Worm (Caenorhabditis elegans) whole organism, young adult: ENCODE results near the gene enol-1.
A peak's percentile ranks its signal among the peaks of the same experiment; 100 is the strongest.

Experiments used
- B0336.3 ChIP-seq: fragments of 200-800 bp; sonication (Bioruptor generic); IDR thresholded peaks from 2 replicates; pipeline ENCODE4 v1.3.6; 2022; ENCODE audit warnings: missing genetic modification characterization, missing compliant biosample characterization
- F23B12.7 ChIP-seq: sonication (generic microtip); optimal IDR thresholded peaks from 2 replicates; lab custom pipeline; 2017; ENCODE audit warnings: missing genetic modification characterization, mild to moderate bottlenecking, missing compliant biosample characterization, antibody characterized with exemption, moderate library complexity; ENCODE audit not compliant: insufficient read depth
- F37B4.10 ChIP-seq: fragments of 200-800 bp; sonication (Bioruptor generic); IDR thresholded peaks from 2 replicates; pipeline ENCODE4 v1.3.6; 2022; ENCODE audit warnings: missing genetic modification characterization, missing compliant biosample characterization
- F57A8.1 ChIP-seq: fragments of 200-800 bp; sonication (Bioruptor generic); optimal IDR thresholded peaks from 2 replicates; lab custom pipeline; 2018; ENCODE audit warnings: mild to moderate bottlenecking, missing genetic modification characterization, moderate library complexity, missing compliant biosample characterization
- F57C9.4 ChIP-seq: sonication (generic microtip); optimal IDR thresholded peaks from 2 replicates; lab custom pipeline; 2017; ENCODE audit warnings: mild to moderate bottlenecking, missing genetic modification characterization, missing compliant biosample characterization
- T07F8.4 ChIP-seq: sonication (generic microtip); optimal IDR thresholded peaks from 2 replicates; lab custom pipeline; 2016; ENCODE audit warnings: mild to moderate bottlenecking, missing genetic modification characterization, moderate library complexity, missing compliant biosample characterization
- aptf-3 ChIP-seq: fragments of 200-800 bp; sonication (Bioruptor generic); IDR thresholded peaks from 2 replicates; pipeline ENCODE4 v1.3.6; 2022; ENCODE audit warnings: missing genetic modification characterization, missing compliant biosample characterization
- attf-5 ChIP-seq: fragments of 200-800 bp; sonication (Bioruptor generic); optimal IDR thresholded peaks from 2 replicates; lab custom pipeline; 2018; ENCODE audit warnings: mild to moderate bottlenecking, missing genetic modification characterization, missing compliant biosample characterization
- attf-6 ChIP-seq: fragments of 200-800 bp; sonication (Bioruptor generic); IDR thresholded peaks from 2 replicates; pipeline ENCODE4 v1.3.6; 2022; ENCODE audit warnings: missing genetic modification reagents, missing genetic modification characterization, missing compliant biosample characterization
- bed-2 ChIP-seq: fragments of 200-800 bp; sonication (Bioruptor generic); IDR thresholded peaks from 2 replicates; pipeline ENCODE4 v1.3.6; 2022; ENCODE audit warnings: missing genetic modification reagents, missing genetic modification characterization, missing compliant biosample characterization
- cebp-1 ChIP-seq, 2 experiments: fragments of 200-800 bp in 1 of 2; sonication (Bioruptor generic) in 1 of 2; sonication (generic microtip) in 1 of 2; IDR thresholded peaks in 1 of 2; optimal IDR thresholded peaks in 1 of 2; 2 replicates each; pipeline versions ENCODE4 v1.3.6 to Lab custom; 2017 to 2022; ENCODE audit warnings: missing compliant biosample characterization in 2 of 2, missing genetic modification characterization in 2 of 2, mild to moderate bottlenecking in 1 of 2, missing genetic modification reagents in 1 of 2, moderate library complexity in 1 of 2
- cebp-2 ChIP-seq: fragments of 200-800 bp; sonication (Bioruptor generic); IDR thresholded peaks from 2 replicates; pipeline ENCODE4 v1.3.6; 2022; ENCODE audit warnings: missing genetic modification characterization, missing compliant biosample characterization
- ceh-100 ChIP-seq: fragments of 200-800 bp; sonication (Bioruptor generic); IDR thresholded peaks from 2 replicates; pipeline ENCODE4 v1.3.6; 2022; ENCODE audit warnings: missing genetic modification reagents, missing genetic modification characterization, missing compliant biosample characterization
- ceh-40 ChIP-seq: fragments of 200-800 bp; sonication (Bioruptor generic); IDR thresholded peaks from 2 replicates; pipeline ENCODE4 v1.3.6; 2022; ENCODE audit warnings: missing genetic modification characterization, missing compliant biosample characterization
- ceh-79 ChIP-seq: sonication (generic microtip); optimal IDR thresholded peaks from 2 replicates; lab custom pipeline; 2017; ENCODE audit warnings: mild to moderate bottlenecking, missing genetic modification characterization, missing compliant biosample characterization
- dox-1 ChIP-seq: fragments of 200-800 bp; sonication (Bioruptor generic); IDR thresholded peaks from 2 replicates; pipeline ENCODE4 v1.3.6; 2022; ENCODE audit warnings: missing genetic modification reagents, missing genetic modification characterization, missing compliant biosample characterization
- egl-44 ChIP-seq: fragments of 200-800 bp; sonication (Bioruptor generic); IDR thresholded peaks from 2 replicates; pipeline ENCODE4 v1.3.6; 2022; ENCODE audit warnings: missing genetic modification reagents, missing genetic modification characterization, missing compliant biosample characterization
- egrh-3 ChIP-seq: fragments of 200-800 bp; sonication (Bioruptor generic); IDR thresholded peaks from 2 replicates; pipeline ENCODE4 v1.3.6; 2022; ENCODE audit warnings: missing genetic modification reagents, missing genetic modification characterization, missing compliant biosample characterization
- gei-17 ChIP-seq: fragments of 200-800 bp; sonication (Bioruptor generic); optimal IDR thresholded peaks from 2 replicates; lab custom pipeline; 2018; ENCODE audit warnings: mild to moderate bottlenecking, missing genetic modification characterization, missing compliant biosample characterization
- hmg-20 ChIP-seq: fragments of 200-800 bp; sonication (Bioruptor generic); IDR thresholded peaks from 2 replicates; pipeline ENCODE4 v1.3.6; 2022; ENCODE audit warnings: missing genetic modification reagents, missing genetic modification characterization, missing compliant biosample characterization
- hsf-1 ChIP-seq: fragments of 200-800 bp; sonication (Bioruptor generic); IDR thresholded peaks from 2 replicates; pipeline ENCODE4 v1.3.6; 2022; ENCODE audit warnings: missing genetic modification reagents, missing genetic modification characterization, missing compliant biosample characterization
- let-607 ChIP-seq, 2 experiments: fragments of 200-800 bp in 1 of 2; sonication (Bioruptor generic) in 1 of 2; sonication (generic microtip) in 1 of 2; optimal IDR thresholded peaks; 2 replicates each; lab custom pipeline; 2016 to 2018; ENCODE audit warnings: mild to moderate bottlenecking in 2 of 2, missing compliant biosample characterization in 2 of 2, missing genetic modification characterization in 2 of 2, moderate library complexity in 2 of 2, missing genotype in 1 of 2
- lin-26 ChIP-seq: fragments of 200-800 bp; sonication (Bioruptor generic); IDR thresholded peaks from 2 replicates; pipeline ENCODE4 v1.3.6; 2022; ENCODE audit warnings: missing genetic modification reagents, missing genetic modification characterization, missing compliant biosample characterization
- lin-40 ChIP-seq: sonication (generic microtip); optimal IDR thresholded peaks from 2 replicates; lab custom pipeline; 2016; ENCODE audit warnings: missing genetic modification characterization, mild to moderate bottlenecking, missing compliant biosample characterization, missing genotype, missing genetic modification reagents
- lsl-1 ChIP-seq: fragments of 200-800 bp; sonication (Bioruptor generic); optimal IDR thresholded peaks from 2 replicates; lab custom pipeline; 2018; ENCODE audit warnings: mild to moderate bottlenecking, missing genetic modification characterization, moderate library complexity, missing compliant biosample characterization
- madf-3 ChIP-seq: fragments of 200-800 bp; sonication (Bioruptor generic); IDR thresholded peaks from 2 replicates; pipeline ENCODE4 v1.3.6; 2022; ENCODE audit warnings: missing genetic modification reagents, missing genetic modification characterization, missing compliant biosample characterization
- madf-6 ChIP-seq: fragments of 200-800 bp; sonication (Bioruptor generic); IDR thresholded peaks from 2 replicates; pipeline ENCODE4 v1.3.6; 2022; ENCODE audit warnings: missing genetic modification reagents, missing genetic modification characterization, missing compliant biosample characterization
- madf-8 ChIP-seq: fragments of 200-800 bp; sonication (Bioruptor generic); conservative IDR thresholded peaks from 2 replicates; pipeline ENCODE4 v1.3.6; 2022; ENCODE audit warnings: missing genetic modification reagents, missing genetic modification characterization, missing compliant biosample characterization
- mel-28 ChIP-seq: sonication (generic microtip); optimal IDR thresholded peaks from 2 replicates; lab custom pipeline; 2016; ENCODE audit warnings: borderline replicate concordance, mild to moderate bottlenecking, missing genetic modification characterization, missing compliant biosample characterization
- mes-4 ChIP-seq: sonication (generic microtip); optimal IDR thresholded peaks from 2 replicates; lab custom pipeline; 2016; ENCODE audit warnings: missing genotype, missing genetic modification characterization, missing compliant biosample characterization
- nhr-179 ChIP-seq: sonication (generic microtip); optimal IDR thresholded peaks from 2 replicates; lab custom pipeline; 2016; ENCODE audit warnings: mild to moderate bottlenecking, missing genetic modification characterization, missing compliant biosample characterization
- nhr-80 ChIP-seq: sonication (generic microtip); optimal IDR thresholded peaks from 2 replicates; lab custom pipeline; 2016; ENCODE audit warnings: missing genetic modification characterization, missing compliant biosample characterization
- snpc-3.4 ChIP-seq: sonication (generic microtip); optimal IDR thresholded peaks from 2 replicates; lab custom pipeline; 2017; ENCODE audit warnings: missing genetic modification characterization, mild to moderate bottlenecking, missing compliant biosample characterization, antibody characterized with exemption, moderate library complexity, missing genotype, missing genetic modification reagents
- snpc-4 ChIP-seq, 5 experiments: fragments of 150-350 bp in 1 of 5; sonication (generic microtip) in 4 of 5; optimal IDR thresholded peaks; 2 replicates each; lab custom pipeline; 2014 to 2018; ENCODE audit warnings: missing genetic modification characterization in 5 of 5, missing biosample characterization in 3 of 5, antibody characterized with exemption in 2 of 5, mild to moderate bottlenecking in 2 of 5, missing compliant biosample characterization in 2 of 5, missing genotype in 2 of 5, moderate library complexity in 2 of 5, missing genetic modification reagents in 1 of 5
- tlf-1 ChIP-seq: fragments of 200-800 bp; sonication (Bioruptor generic); optimal IDR thresholded peaks from 2 replicates; lab custom pipeline; 2018; ENCODE audit warnings: mild to moderate bottlenecking, missing genetic modification characterization, missing compliant biosample characterization
- unc-130 ChIP-seq: sonication (generic microtip); optimal IDR thresholded peaks from 2 replicates; lab custom pipeline; 2016; ENCODE audit warnings: missing genetic modification reagents, missing genetic modification characterization, missing compliant biosample characterization
- zfh-2 ChIP-seq: fragments of 200-800 bp; sonication (Bioruptor generic); conservative IDR thresholded peaks from 2 replicates; pipeline ENCODE4 v1.3.6; 2022; ENCODE audit warnings: missing genetic modification reagents, missing genetic modification characterization, missing compliant biosample characterization
- ztf-18 ChIP-seq: sonication (generic microtip); optimal IDR thresholded peaks from 2 replicates; lab custom pipeline; 2016; ENCODE audit warnings: missing genotype, mild to moderate bottlenecking, missing genetic modification characterization, missing compliant biosample characterization
- ztf-25 ChIP-seq: fragments of 200-800 bp; sonication (Bioruptor generic); IDR thresholded peaks from 2 replicates; pipeline ENCODE4 v1.3.6; 2022; ENCODE audit warnings: missing genetic modification reagents, missing genetic modification characterization, missing compliant biosample characterization
- ztf-26 ChIP-seq: sonication (generic microtip); optimal IDR thresholded peaks from 2 replicates; lab custom pipeline; 2017; ENCODE audit warnings: missing genetic modification characterization, missing compliant biosample characterization
- ztf-28 ChIP-seq: fragments of 200-800 bp; sonication (Bioruptor generic); IDR thresholded peaks from 2 replicates; pipeline ENCODE4 v1.3.6; 2022; ENCODE audit warnings: missing genetic modification reagents, missing genetic modification characterization, missing compliant biosample characterization
- ztf-6 ChIP-seq: fragments of 200-800 bp; sonication (Bioruptor generic); IDR thresholded peaks from 2 replicates; pipeline ENCODE4 v1.3.6; 2022; ENCODE audit warnings: missing genetic modification reagents, missing genetic modification characterization, missing compliant biosample characterization

enol-1 gene

ce11 chrII:8964835-8965234, 34.0 kb downstream of the enol-1 start, which contains the start of the genes ndub-3 and C18E9.2:
Gene ndub-3 (minus strand): TSS chrII:8964890.
Gene C18E9.2 (plus strand): TSS chrII:8965006.
- TF ChIP-seq attf-5 (GFP tag; lab: Kevin White, UChicago) (peak; percentile 58), dox-1 (GFP tag; lab: Robert Waterston, UW) (peak; percentile 52; the same call in 1 of the 2 replicates), ztf-25 (GFP tag; lab: Robert Waterston, UW) (no peak), nhr-80 (tag; lab: Kevin White, UChicago) (peak; percentile 29), ztf-26 (no peak), let-607 (tag; optimal IDR thresholded peaks at IDR 0.05; lab: Kevin White, UChicago) (peak; percentile 86 to 93), cebp-1 (GFP tag; IDR thresholded peaks at IDR 0.05; lab: Robert Waterston, UW) (no peak), cebp-1 (tag; optimal IDR thresholded peaks at IDR 0.05; lab: Kevin White, UChicago) (peak; percentile 37)

DNA sequence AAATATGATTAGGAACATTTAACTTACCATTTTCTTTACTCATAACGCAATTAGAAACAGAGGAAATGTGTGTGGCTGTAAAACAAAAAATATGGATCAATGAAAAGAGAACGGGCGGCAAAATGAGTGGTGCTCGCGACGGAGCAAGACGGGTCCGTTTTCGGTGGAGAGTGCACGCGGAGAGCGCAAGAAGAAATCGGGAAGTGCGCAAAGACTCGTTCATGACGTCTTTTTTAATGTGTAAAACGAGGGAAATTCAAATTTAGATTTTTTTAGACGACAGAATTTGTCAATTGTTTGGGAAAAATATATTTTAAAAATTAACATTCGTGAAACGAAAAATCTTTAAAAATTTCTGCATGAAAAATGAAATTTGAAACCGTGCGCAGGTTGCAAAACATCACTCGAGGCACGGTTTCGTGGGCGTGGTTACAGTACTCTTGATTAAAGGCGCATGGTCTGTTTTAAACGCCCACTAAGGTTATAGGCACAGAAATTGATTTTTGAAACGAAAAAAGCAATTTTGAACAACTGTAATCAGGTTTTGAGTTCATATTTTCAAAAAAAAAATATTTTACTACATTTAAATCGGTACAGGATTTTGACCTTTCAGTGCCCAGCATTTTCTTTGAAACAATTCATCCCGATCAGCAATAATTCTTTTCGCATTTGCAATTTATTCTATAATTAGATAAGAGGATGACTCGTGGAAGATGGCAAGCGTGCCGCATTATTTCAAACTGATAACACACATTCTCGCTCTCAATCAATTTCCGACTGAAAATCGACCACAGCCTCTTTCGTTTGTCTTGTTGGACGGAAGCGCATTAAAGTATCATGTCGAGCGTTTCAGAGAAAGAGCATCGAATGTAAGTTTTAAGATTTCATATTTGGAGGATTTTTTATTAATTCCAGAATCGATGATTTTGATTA, 38.7 kb downstream of the enol-1 start, which contains the start of the genes szy-20 and C18E9.5:
TSS of gene szy-20 (minus strand) at position 83 of the 933 bp plus-strand sequence.
TSS of gene C18E9.5 (plus strand) at position 730 of the 933 bp plus-strand sequence.
- no peak for TF ChIP-seq hsf-1 (GFP tag; lab: Robert Waterston, UW)
- TF ChIP-seq ztf-28 (GFP tag; lab: Robert Waterston, UW): peak; percentile 33; the same call in 1 of the 2 replicates
- TF ChIP-seq F37B4.10: no peak
- no peak for TF ChIP-seq snpc-4 (GFP tag; optimal IDR thresholded peaks at IDR 0.05; lab: Kevin White, UChicago)
- peak in 1 of 4 experiments; percentile 35 for TF ChIP-seq snpc-4 (tag; optimal IDR thresholded peaks at IDR 0.05; lab: Kevin White, UChicago)
- peak in 1 of 2 experiments; percentile 23 for TF ChIP-seq let-607 (tag; optimal IDR thresholded peaks at IDR 0.05; lab: Kevin White, UChicago)
- TF ChIP-seq ztf-6: no peak
- 0 out of 2 replicates have a peak, but pooled peaks have one; percentile 56 for TF ChIP-seq madf-3 (GFP tag; lab: Robert Waterston, UW)
- TF ChIP-seq lsl-1 (GFP tag; lab: Kevin White, UChicago): peak; percentile 96
- no peak for TF ChIP-seq mes-4 (tag; lab: Kevin White, UChicago)
- TF ChIP-seq F57C9.4 (tag; lab: Kevin White, UChicago): no peak
- no peak for TF ChIP-seq F23B12.7 (tag; lab: Kevin White, UChicago)
- TF ChIP-seq nhr-80 (tag; lab: Kevin White, UChicago): peak; percentile 72
- peak; percentile 94 for TF ChIP-seq madf-6 (GFP tag; lab: Robert Waterston, UW)
- no peak for TF ChIP-seq cebp-2 (GFP tag; lab: Robert Waterston, UW)
- no peak for TF ChIP-seq F57A8.1 (GFP tag; lab: Kevin White, UChicago)
- TF ChIP-seq nhr-179 (tag; lab: Kevin White, UChicago): no peak
- peak; percentile 67 for TF ChIP-seq attf-5 (GFP tag; lab: Kevin White, UChicago)
- TF ChIP-seq egl-44 (GFP tag; lab: Robert Waterston, UW): no peak
- TF ChIP-seq mel-28: no peak
- peak; percentile 15 for TF ChIP-seq unc-130 (GFP tag; lab: Kevin White, UChicago)
- TF ChIP-seq bed-2 (GFP tag; lab: Robert Waterston, UW): no peak
- TF ChIP-seq madf-8: peak; percentile 88
- TF ChIP-seq lin-40: peak; percentile 71
- TF ChIP-seq egrh-3 (GFP tag; lab: Robert Waterston, UW): no peak
- peak; percentile 43; the same call in 1 of the 2 replicates for TF ChIP-seq hmg-20 (GFP tag; lab: Robert Waterston, UW)
- 0 out of 2 replicates have a peak, but pooled peaks have one; percentile 38 for TF ChIP-seq B0336.3 (GFP tag; lab: Robert Waterston, UW)
- TF ChIP-seq ceh-40: no peak
- TF ChIP-seq ceh-79 (tag; lab: Kevin White, UChicago): no peak
- peak; percentile 93 for TF ChIP-seq ztf-18 (tag; lab: Kevin White, UChicago)
- TF ChIP-seq lin-26 (GFP tag; lab: Robert Waterston, UW): no peak
- TF ChIP-seq attf-6: no peak
- TF ChIP-seq ceh-100 (GFP tag; lab: Robert Waterston, UW): peak; percentile 51
- TF ChIP-seq gei-17 (GFP tag; lab: Kevin White, UChicago): no peak
- no peak for TF ChIP-seq T07F8.4 (tag; lab: Kevin White, UChicago)
- peak; percentile 69; the same call in 1 of the 2 replicates for TF ChIP-seq zfh-2 (GFP tag; lab: Robert Waterston, UW)
- TF ChIP-seq snpc-3.4 (tag; lab: Kevin White, UChicago): peak; percentile 40
- no peak for TF ChIP-seq tlf-1 (GFP tag; lab: Kevin White, UChicago)
- no peak for TF ChIP-seq aptf-3 (GFP tag; lab: Robert Waterston, UW)
